Fruit fly (Drosophila melanogaster): Measurements from ENCODE around the gene CG7564.

The CG7564 gene

dm6 chr3L:17493807-17494404 is 20.2 kb upstream of the CG7564 start:
- no peak for TF ChIP-seq noc (tag; optimal IDR thresholded peaks at IDR 0.05)

dm6 chr3L:17494541-17494940 is 19.6 kb upstream of the CG7564 start, which contains the start of gene edin:
Gene edin (plus strand): TSS chr3L:17494880.
- TF ChIP-seq noc (tag; optimal IDR thresholded peaks at IDR 0.05) = no peak

- TF ChIP-seq noc (tag; optimal IDR thresholded peaks at IDR 0.05) = no peak
Observed at dm6 chr3L:17495266-17495961, 18.7 kb upstream of the CG7564 start.

dm6 chr3L:17496012-17496411 is 18.1 kb upstream of the CG7564 start:
- no peak for TF ChIP-seq noc (tag; optimal IDR thresholded peaks at IDR 0.05)

dm6 chr3L:17496871-17497492 is 17.1 kb upstream of the CG7564 start:
- TF ChIP-seq noc (tag; optimal IDR thresholded peaks at IDR 0.05) = no peak

- TF ChIP-seq noc (tag; optimal IDR thresholded peaks at IDR 0.05) = no peak
Observed at dm6 chr3L:17497969-17498368, 16.1 kb upstream of the CG7564 start.

- no peak for TF ChIP-seq noc (tag; optimal IDR thresholded peaks at IDR 0.05)
Observed at dm6 chr3L:17498952-17499710, 15.0 kb upstream of the CG7564 start.

dm6 chr3L:17500315-17500985 is 13.6 kb upstream of the CG7564 start:
- no peak for TF ChIP-seq noc (tag; optimal IDR thresholded peaks at IDR 0.05)

dm6 chr3L:17502235-17502634 is 11.9 kb upstream of the CG7564 start:
- TF ChIP-seq noc (tag; optimal IDR thresholded peaks at IDR 0.05) = no peak

dm6 chr3L:17504538-17504937 is 9.6 kb upstream of the CG7564 start:
- no peak for TF ChIP-seq noc (tag; optimal IDR thresholded peaks at IDR 0.05)

- TF ChIP-seq noc (tag; optimal IDR thresholded peaks at IDR 0.05) = peak; percentile 1
Observed at dm6 chr3L:17506005-17506760, 7.9 kb upstream of the CG7564 start.

- no peak for TF ChIP-seq noc (tag; optimal IDR thresholded peaks at IDR 0.05)
Observed at dm6 chr3L:17506830-17507229, 7.3 kb upstream of the CG7564 start.

- no peak for TF ChIP-seq noc (tag; optimal IDR thresholded peaks at IDR 0.05)
Observed at dm6 chr3L:17513492-17513891, 606 bp upstream of the CG7564 start.

dm6 chr3L:17529511-17530194 is 15.6 kb downstream of the CG7564 start, which contains the start of the genes Edc3 and Nedd4:
Gene Edc3 (minus strand): TSS chr3L:17529861.
Gene Nedd4 (plus strand): TSS chr3L:17530081.
- peak; percentile 11 for TF ChIP-seq noc (tag; optimal IDR thresholded peaks at IDR 0.05)
